Fruit fly (Drosophila melanogaster): ENCODE data around the gene CG15888.

dm6 chr3R:13274257-13274796 lies 12.0 kb downstream of the CG15888 start:
- TF ChIP-seq CG34367 (tag; optimal IDR thresholded peaks at IDR 0.05): no peak
- TF ChIP-seq fd96Ca (GFP tag; IDR thresholded peaks at IDR 0.05): no peak
- no peak for TF ChIP-seq CG10348 (GFP tag; IDR thresholded peaks at IDR 0.05)
- no peak for TF ChIP-seq EcR (GFP tag; optimal IDR thresholded peaks at IDR 0.05)
- TF ChIP-seq CG14655 (GFP tag; optimal IDR thresholded peaks at IDR 0.05): no peak
- no peak for TF ChIP-seq CG17806 (tag; optimal IDR thresholded peaks at IDR 0.05)
